Fruit fly (Drosophila melanogaster) whole organism, pupa: ENCODE results near the gene Pph13.

ENCODE experiments used
- CG12605 ChIP-seq: fragments of 200-800 bp; sonication (Bioruptor generic); IDR thresholded peaks from 2 replicates; pipeline ENCODE4 v1.3.6; 2022; ENCODE audit warnings: missing biosample characterization, missing genetic modification characterization
- CG13204 ChIP-seq: fragments of 200-800 bp; sonication (Bioruptor generic); optimal IDR thresholded peaks from 2 replicates; lab custom pipeline; 2018; ENCODE audit warnings: missing biosample characterization, mild to moderate bottlenecking, missing genetic modification characterization, moderate library complexity
- CG17806 ChIP-seq: fragments of 200-800 bp; sonication (Bioruptor generic); optimal IDR thresholded peaks from 2 replicates; lab custom pipeline; 2018; ENCODE audit warnings: missing biosample characterization, mild to moderate bottlenecking, missing genetic modification characterization, moderate library complexity
- CG9948 ChIP-seq: fragments of 200-800 bp; sonication (Bioruptor generic); optimal IDR thresholded peaks from 2 replicates; lab custom pipeline; 2018; ENCODE audit warnings: missing biosample characterization, mild to moderate bottlenecking, missing genetic modification characterization, moderate library complexity

DNA sequence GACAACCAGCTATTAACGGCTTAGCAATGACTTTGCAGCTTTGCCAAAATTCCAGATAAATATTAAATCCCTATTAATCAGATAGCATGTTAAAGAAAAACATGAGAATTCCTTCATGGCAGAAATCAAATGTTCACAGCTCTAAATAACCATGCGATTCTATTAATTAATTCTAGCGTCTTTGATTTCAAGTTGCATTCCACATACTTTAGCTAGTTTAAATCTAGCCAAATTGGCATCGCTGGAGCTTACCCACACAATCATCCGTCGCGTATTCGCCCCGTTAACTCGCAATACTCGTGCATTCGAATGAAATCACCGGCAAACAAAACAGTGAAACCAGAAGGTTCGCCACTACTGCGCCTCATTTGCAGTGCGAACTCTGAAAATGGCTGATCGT is 18.0 kb upstream of the Pph13 start, which contains the start of gene Tspo:
- no peak for TF ChIP-seq CG13204 (GFP tag; lab: Kevin White, UChicago)
- no peak for TF ChIP-seq CG17806 (tag; lab: Kevin White, UChicago)
- no peak for TF ChIP-seq CG12605 (GFP tag; lab: Robert Waterston, UW)
- no peak for TF ChIP-seq CG9948 (tag; lab: Kevin White, UChicago)
